Fruit fly (Drosophila melanogaster): ENCODE results near the gene CG32109.

CG32109 gene

DNA sequence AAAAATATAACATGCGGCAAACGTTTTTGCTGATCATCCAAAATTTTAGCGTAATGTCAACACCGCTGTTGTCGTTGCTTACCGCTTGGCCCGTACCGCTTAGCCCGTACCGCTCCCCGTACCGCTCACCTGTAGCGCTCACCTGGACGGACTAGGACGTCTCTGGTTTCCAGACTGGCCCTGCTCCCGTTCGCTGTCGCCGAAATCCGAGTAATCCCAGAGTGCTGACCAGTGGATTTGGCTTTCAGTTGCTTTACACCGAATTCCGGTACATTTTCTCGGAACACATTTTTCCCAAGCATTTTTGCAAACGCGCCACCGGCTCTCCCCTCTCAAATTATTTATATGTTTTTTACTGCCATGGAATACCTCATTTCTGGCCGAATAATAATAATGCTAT, 28.5 kb upstream of the CG32109 start:
- no peak for TF ChIP-seq pan (optimal IDR thresholded peaks at IDR 0.05)
- TF ChIP-seq usp (GFP tag; optimal IDR thresholded peaks at IDR 0.05), result no peak
- TF ChIP-seq EcR (GFP tag; optimal IDR thresholded peaks at IDR 0.05), result no peak

- TF ChIP-seq pan (optimal IDR thresholded peaks at IDR 0.05) (no peak), CG8478 (optimal IDR thresholded peaks at IDR 0.05) (no peak), EcR (GFP tag; optimal IDR thresholded peaks at IDR 0.05) (no peak), psq (optimal IDR thresholded peaks at IDR 0.05) (no peak), Dll (optimal IDR thresholded peaks at IDR 0.05) (no peak), usp (GFP tag; optimal IDR thresholded peaks at IDR 0.05) (no peak)
These were observed 27.5 kb upstream of the CG32109 start for dm6 chr3L:12717621-12718020.

- no peak for TF ChIP-seq EcR (GFP tag; optimal IDR thresholded peaks at IDR 0.05)
- no peak for TF ChIP-seq psq (optimal IDR thresholded peaks at IDR 0.05)
- no peak for TF ChIP-seq pan (optimal IDR thresholded peaks at IDR 0.05)
- TF ChIP-seq usp (GFP tag; optimal IDR thresholded peaks at IDR 0.05), result no peak
- TF ChIP-seq CG8478 (optimal IDR thresholded peaks at IDR 0.05), result no peak
- no peak for TF ChIP-seq Dll (optimal IDR thresholded peaks at IDR 0.05)
These were observed 24.4 kb upstream of the CG32109 start for dm6 chr3L:12720699-12721098.

dm6 chr3L:12725749-12726148, 19.4 kb upstream of the CG32109 start:
- TF ChIP-seq pan (optimal IDR thresholded peaks at IDR 0.05), result no peak
- no peak for TF ChIP-seq psq (optimal IDR thresholded peaks at IDR 0.05)
- TF ChIP-seq CG8478 (optimal IDR thresholded peaks at IDR 0.05), result no peak
- TF ChIP-seq EcR (GFP tag; optimal IDR thresholded peaks at IDR 0.05), result no peak
- no peak for TF ChIP-seq Dll (optimal IDR thresholded peaks at IDR 0.05)
- no peak for TF ChIP-seq usp (GFP tag; optimal IDR thresholded peaks at IDR 0.05)

DNA sequence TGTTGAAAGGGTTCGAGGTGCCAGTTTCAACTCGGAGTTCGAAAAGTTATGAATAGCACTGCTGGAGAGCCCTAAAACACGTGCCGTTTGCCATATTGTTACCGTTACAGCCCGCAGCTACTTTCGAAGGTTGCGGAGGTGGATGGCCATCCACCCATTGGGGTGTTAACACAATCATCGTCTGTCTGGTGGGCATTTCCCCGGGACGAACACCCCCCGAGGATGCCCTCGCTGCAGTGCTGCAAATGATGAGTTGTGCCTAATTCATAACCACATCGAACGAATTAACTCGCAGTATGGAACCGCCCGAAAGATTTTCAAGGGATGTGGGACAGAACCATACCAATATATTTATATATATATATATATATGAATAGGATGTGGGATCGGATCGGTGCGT, 17.9 kb upstream of the CG32109 start:
- TF ChIP-seq psq (optimal IDR thresholded peaks at IDR 0.05) (no peak), usp (GFP tag; optimal IDR thresholded peaks at IDR 0.05) (no peak), pan (optimal IDR thresholded peaks at IDR 0.05) (no peak), Dll (optimal IDR thresholded peaks at IDR 0.05) (no peak), CG8478 (optimal IDR thresholded peaks at IDR 0.05) (no peak), EcR (GFP tag; optimal IDR thresholded peaks at IDR 0.05) (no peak)

- TF ChIP-seq pan (optimal IDR thresholded peaks at IDR 0.05) (no peak), usp (GFP tag; optimal IDR thresholded peaks at IDR 0.05) (no peak), CG8478 (optimal IDR thresholded peaks at IDR 0.05) (no peak), psq (optimal IDR thresholded peaks at IDR 0.05) (no peak), EcR (GFP tag; optimal IDR thresholded peaks at IDR 0.05) (no peak), Dll (optimal IDR thresholded peaks at IDR 0.05) (no peak)
These were observed 15.5 kb upstream of the CG32109 start for dm6 chr3L:12729601-12730000.

DNA sequence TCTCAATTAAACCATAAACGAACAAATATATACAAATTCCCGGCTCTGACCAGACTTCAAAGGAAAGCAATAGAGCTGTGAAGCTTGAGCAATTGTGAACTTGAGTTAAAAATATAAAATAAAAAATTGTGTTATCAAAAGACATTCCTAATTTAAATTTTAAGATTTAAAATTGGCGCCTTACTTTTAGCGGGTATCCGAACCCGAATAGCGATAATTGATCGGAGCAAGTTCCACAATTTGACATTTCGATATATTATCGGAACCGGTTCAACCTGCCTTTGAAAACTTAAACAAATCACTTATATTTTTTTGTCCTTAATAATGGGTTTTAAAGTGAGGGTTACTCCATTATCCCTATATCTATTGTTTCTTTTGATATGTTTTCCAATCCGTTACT, 12.4 kb upstream of the CG32109 start:
- TF ChIP-seq usp (GFP tag; optimal IDR thresholded peaks at IDR 0.05), result no peak
- no peak for TF ChIP-seq psq (optimal IDR thresholded peaks at IDR 0.05)
- TF ChIP-seq pan (optimal IDR thresholded peaks at IDR 0.05), result no peak
- no peak for TF ChIP-seq EcR (GFP tag; optimal IDR thresholded peaks at IDR 0.05)
- no peak for TF ChIP-seq Dll (optimal IDR thresholded peaks at IDR 0.05)
- TF ChIP-seq CG8478 (optimal IDR thresholded peaks at IDR 0.05), result no peak

DNA sequence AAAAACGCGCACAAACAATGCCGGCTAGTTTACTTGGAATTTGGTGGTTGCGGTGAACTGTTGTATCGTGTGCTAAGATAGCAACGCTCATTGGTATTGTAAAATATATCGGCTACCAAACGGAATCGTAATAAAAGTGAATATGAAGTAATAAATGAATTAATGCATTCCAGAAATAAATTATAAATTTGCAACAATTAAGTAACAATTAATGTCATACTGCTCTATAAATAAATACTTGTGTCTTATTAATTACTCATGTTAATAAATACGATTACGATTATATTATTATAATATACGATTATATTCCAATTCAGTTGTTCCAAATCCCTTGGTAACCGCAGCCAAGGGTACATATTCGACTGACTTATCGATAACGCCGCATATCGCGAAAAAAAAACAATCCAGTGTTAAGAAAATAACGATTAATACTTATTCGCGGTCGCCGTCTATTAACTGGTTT, 10.6 kb upstream of the CG32109 start, which contains the start of the genes SmD1 and Ptp69D:
Gene SmD1 (minus strand): TSS at position 62 of the 463 bp plus-strand sequence.
Gene Ptp69D (plus strand): TSS at position 396 of the 463 bp plus-strand sequence.
- TF ChIP-seq usp (GFP tag; optimal IDR thresholded peaks at IDR 0.05) (no peak), Dll (optimal IDR thresholded peaks at IDR 0.05) (no peak), pan (optimal IDR thresholded peaks at IDR 0.05) (no peak), CG8478 (optimal IDR thresholded peaks at IDR 0.05) (no peak), psq (optimal IDR thresholded peaks at IDR 0.05) (no peak), EcR (GFP tag; optimal IDR thresholded peaks at IDR 0.05) (no peak)

DNA sequence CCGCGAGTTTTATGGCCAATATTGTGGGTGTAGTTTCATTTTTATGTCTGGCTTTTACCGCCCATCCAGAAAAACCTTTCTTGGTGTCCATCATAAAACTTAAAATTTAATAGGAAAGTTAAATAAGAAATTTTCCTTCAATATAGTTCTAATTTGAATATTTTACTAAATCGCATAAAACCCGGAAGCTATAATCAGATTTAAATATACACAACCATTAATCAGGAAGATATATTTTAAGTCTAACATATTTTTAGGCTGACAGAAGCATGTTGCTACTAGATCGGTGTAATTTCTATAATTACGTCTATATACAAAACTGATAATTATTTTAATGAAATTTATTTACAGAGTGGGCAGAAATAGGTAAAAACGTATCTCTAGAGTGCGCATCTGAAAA, 9.4 kb upstream of the CG32109 start:
- TF ChIP-seq EcR (GFP tag; optimal IDR thresholded peaks at IDR 0.05) (no peak), usp (GFP tag; optimal IDR thresholded peaks at IDR 0.05) (no peak), pan (optimal IDR thresholded peaks at IDR 0.05) (no peak)

DNA sequence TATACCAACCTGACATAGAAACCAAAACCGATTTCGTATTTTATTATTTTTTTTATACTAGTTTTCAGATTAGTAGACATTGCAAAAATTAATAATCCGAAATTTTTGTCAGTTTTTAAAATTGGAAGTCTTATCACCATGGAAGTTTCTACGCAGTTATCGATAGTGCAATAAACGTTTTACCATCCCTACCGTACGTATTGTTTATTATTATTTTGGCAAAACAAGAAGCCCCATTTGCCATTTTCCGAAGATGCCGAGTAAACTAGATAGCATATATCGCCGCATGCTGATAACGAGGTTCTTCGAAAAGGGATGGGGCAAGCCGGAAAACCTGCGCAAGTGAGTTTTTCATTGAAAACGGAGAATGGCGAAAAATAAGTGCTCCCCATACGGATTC, 3.5 kb upstream of the CG32109 start, which contains the start of gene CG32112:
Gene CG32112 (plus strand): TSS at position 111 of the 400 bp plus-strand sequence.
- TF ChIP-seq Dll (optimal IDR thresholded peaks at IDR 0.05) (no peak), psq (optimal IDR thresholded peaks at IDR 0.05) (no peak), usp (GFP tag; optimal IDR thresholded peaks at IDR 0.05) (no peak), EcR (GFP tag; optimal IDR thresholded peaks at IDR 0.05) (no peak), pan (optimal IDR thresholded peaks at IDR 0.05) (no peak), CG8478 (optimal IDR thresholded peaks at IDR 0.05) (no peak)

DNA sequence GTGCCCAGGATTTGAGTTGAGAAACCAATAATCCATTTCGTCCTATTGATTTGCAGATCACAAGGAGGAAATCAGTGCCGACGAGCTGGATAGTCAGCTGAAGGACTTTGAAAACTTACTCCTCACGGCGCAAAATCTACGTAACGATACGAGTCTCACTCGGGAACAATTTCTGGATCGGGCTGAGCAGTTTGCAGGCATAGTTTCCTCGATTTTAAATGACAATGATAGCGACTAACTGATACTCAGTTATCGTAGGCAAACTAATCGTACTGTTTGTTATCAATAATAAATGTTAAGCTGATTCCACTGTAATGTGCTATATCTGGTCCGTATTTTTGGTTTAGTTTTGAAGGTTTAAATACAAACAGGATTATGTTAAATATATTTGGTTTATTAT, 1.1 kb downstream of the CG32109 start:
- no peak for TF ChIP-seq CG8478 (optimal IDR thresholded peaks at IDR 0.05)
- no peak for TF ChIP-seq usp (GFP tag; optimal IDR thresholded peaks at IDR 0.05)
- TF ChIP-seq pan (optimal IDR thresholded peaks at IDR 0.05), result no peak
- TF ChIP-seq EcR (GFP tag; optimal IDR thresholded peaks at IDR 0.05), result no peak
- TF ChIP-seq Dll (optimal IDR thresholded peaks at IDR 0.05), result no peak
- no peak for TF ChIP-seq psq (optimal IDR thresholded peaks at IDR 0.05)

DNA sequence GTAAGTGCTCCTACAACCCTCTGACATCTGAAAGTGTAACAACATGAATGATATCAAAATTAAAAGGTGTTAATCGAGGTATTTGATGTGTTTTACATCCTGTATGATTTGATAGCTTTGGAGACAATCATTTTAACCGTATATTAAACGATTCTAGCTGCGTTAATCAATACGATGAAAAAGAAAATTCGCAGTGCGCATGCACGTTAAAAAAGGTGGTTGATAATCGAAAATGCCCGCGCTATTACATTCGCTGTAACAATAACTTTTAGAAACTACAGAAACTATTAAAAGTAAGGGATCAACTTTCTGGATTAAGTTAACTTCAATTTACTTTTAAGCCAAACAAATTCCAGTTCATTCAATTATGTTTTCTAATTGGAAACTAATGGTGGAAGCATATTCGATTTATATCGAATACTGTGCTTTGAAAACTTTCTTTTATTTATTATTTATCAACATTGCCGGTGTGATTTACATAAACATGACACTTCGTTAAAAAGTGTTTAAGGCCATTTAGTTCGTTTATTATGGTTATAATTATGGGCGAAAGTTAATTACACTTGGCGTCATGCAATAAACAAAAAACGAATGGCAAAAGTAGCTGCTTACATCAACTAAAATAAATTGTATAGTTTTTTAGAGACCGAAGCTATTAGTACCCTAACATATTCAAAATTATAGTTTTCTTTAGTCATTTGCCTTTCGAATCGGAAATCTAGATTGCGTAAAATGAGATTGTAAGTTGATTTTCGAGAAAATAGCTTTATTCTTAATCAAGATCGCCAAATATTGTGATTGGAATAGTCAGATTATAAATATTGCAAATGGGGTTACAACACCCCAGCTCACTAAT, 3.8 kb downstream of the CG32109 start:
- TF ChIP-seq Dll (optimal IDR thresholded peaks at IDR 0.05) (no peak), psq (optimal IDR thresholded peaks at IDR 0.05) (no peak), pan (optimal IDR thresholded peaks at IDR 0.05) (no peak), usp (GFP tag; optimal IDR thresholded peaks at IDR 0.05) (no peak), EcR (GFP tag; optimal IDR thresholded peaks at IDR 0.05) (no peak), CG8478 (optimal IDR thresholded peaks at IDR 0.05) (no peak)
